Fruit fly (Drosophila melanogaster): ENCODE data around the gene CG3246.

CG3246 gene

DNA sequence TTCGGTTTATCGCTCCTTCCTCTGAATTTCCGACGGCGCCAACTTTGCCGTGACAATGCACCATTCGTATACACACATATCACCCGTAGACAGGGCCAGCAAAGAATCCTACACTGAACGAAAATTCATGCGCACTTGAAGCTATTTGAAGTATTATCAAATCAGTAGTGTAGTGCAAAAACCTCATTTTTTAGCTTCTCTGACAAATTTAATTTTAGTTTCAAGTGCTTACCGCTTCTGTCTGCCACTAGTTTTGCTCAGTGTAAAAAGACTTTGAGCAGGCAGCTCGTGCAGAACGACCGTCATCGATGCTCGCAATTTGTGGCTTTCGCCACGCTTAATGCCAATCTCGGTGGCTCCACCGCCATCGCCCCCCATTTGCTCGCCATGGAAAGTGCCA is 17.0 kb downstream of the CG3246 start (continued):
- TF ChIP-seq CG1529 (GFP tag; optimal IDR thresholded peaks at IDR 0.05) (no peak), Adf1 (GFP tag; IDR thresholded peaks at IDR 0.05) (no peak), Ravus (GFP tag; IDR thresholded peaks at IDR 0.05) (no peak), CG15514 (GFP tag; optimal IDR thresholded peaks at IDR 0.05) (peak; percentile 28), jing (GFP tag; optimal IDR thresholded peaks at IDR 0.05) (no peak), HLH3B (GFP tag; IDR thresholded peaks at IDR 0.05) (peak; percentile 49; the same call in 1 of the 2 replicates), pita (GFP tag; optimal IDR thresholded peaks at IDR 0.05) (no peak), Oaz (GFP tag; IDR thresholded peaks at IDR 0.05) (0 out of 2 replicates have a peak, but pooled peaks have one; percentile 8), bbx (GFP tag; IDR thresholded peaks at IDR 0.05; ENCODE audit: partially characterized antibody) (no peak), hb (GFP tag; IDR thresholded peaks at IDR 0.05; ENCODE audit: partially characterized antibody) (no peak), salm (tag; optimal IDR thresholded peaks at IDR 0.05) (no peak), CG13287 (GFP tag; IDR thresholded peaks at IDR 0.05; ENCODE audit: partially characterized antibody) (no peak), CG34376 (GFP tag; optimal IDR thresholded peaks at IDR 0.05) (no peak), jumu (GFP tag; optimal IDR thresholded peaks at IDR 0.05) (peak; percentile 20), Gug (GFP tag; IDR thresholded peaks at IDR 0.05) (no peak), Blimp-1 (GFP tag; optimal IDR thresholded peaks at IDR 0.05) (peak; percentile 42), fd102C (GFP tag; optimal IDR thresholded peaks at IDR 0.05) (no peak), CG6765 (GFP tag; optimal IDR thresholded peaks at IDR 0.05) (no peak), tio (GFP tag; optimal IDR thresholded peaks at IDR 0.05) (no peak), dm (GFP tag; optimal IDR thresholded peaks at IDR 0.05) (no peak), CG17186 (GFP tag; optimal IDR thresholded peaks at IDR 0.05) (no peak), CG30020 (tag; optimal IDR thresholded peaks at IDR 0.05) (no peak), shn (GFP tag; optimal IDR thresholded peaks at IDR 0.05) (peak; percentile 12), org-1 (GFP tag; optimal IDR thresholded peaks at IDR 0.05) (peak; percentile 16), caup (GFP tag; optimal IDR thresholded peaks at IDR 0.05; ENCODE audit: severe bottlenecking) (no peak), Hsf (GFP tag; optimal IDR thresholded peaks at IDR 0.05) (peak; percentile 43), onecut (GFP tag; IDR thresholded peaks at IDR 0.05) (no peak), CG16863 (GFP tag; optimal IDR thresholded peaks at IDR 0.05) (no peak), Camta (GFP tag; optimal IDR thresholded peaks at IDR 0.05) (peak; percentile 21), her (GFP tag; optimal IDR thresholded peaks at IDR 0.05) (peak; percentile 5), bigmax (GFP tag; optimal IDR thresholded peaks at IDR 0.05) (no peak), CG15601 (tag; optimal IDR thresholded peaks at IDR 0.05) (no peak), fru (optimal IDR thresholded peaks at IDR 0.05) (no peak), CG3407 (GFP tag; optimal IDR thresholded peaks at IDR 0.05) (no peak), CG10431 (GFP tag; optimal IDR thresholded peaks at IDR 0.05) (no peak), Max (GFP tag; optimal IDR thresholded peaks at IDR 0.05) (no peak), CG13296 (GFP tag; optimal IDR thresholded peaks at IDR 0.05) (no peak), HLH4C (GFP tag; IDR thresholded peaks at IDR 0.05; ENCODE audit: partially characterized antibody) (no peak), amos (GFP tag; IDR thresholded peaks at IDR 0.05; ENCODE audit: partially characterized antibody) (no peak), CG14050 (GFP tag; IDR thresholded peaks at IDR 0.05) (no peak; the same call in 2 of the 3 replicates), Atf-2 (GFP tag; optimal IDR thresholded peaks at IDR 0.05) (peak; percentile 19), ATbp (GFP tag; optimal IDR thresholded peaks at IDR 0.05) (no peak), CG7357 (GFP tag; IDR thresholded peaks at IDR 0.05) (no peak), E2f1 (GFP tag; IDR thresholded peaks at IDR 0.05) (peak; percentile 45; the same call in 1 of the 2 replicates), tgo (GFP tag; IDR thresholded peaks at IDR 0.05) (peak; percentile 47; the same call in 2 of the 3 replicates), CG16779 (GFP tag; IDR thresholded peaks at IDR 0.05) (no peak), tx (GFP tag; optimal IDR thresholded peaks at IDR 0.05) (no peak), CG12219 (GFP tag; optimal IDR thresholded peaks at IDR 0.05) (no peak), CG10543 (GFP tag; optimal IDR thresholded peaks at IDR 0.05) (no peak), chif (GFP tag; optimal IDR thresholded peaks at IDR 0.05) (peak; percentile 39 to 59), crc (GFP tag; optimal IDR thresholded peaks at IDR 0.05) (no peak)
